Worm (Caenorhabditis elegans): ENCODE data around the gene ZK673.6.

DNA sequence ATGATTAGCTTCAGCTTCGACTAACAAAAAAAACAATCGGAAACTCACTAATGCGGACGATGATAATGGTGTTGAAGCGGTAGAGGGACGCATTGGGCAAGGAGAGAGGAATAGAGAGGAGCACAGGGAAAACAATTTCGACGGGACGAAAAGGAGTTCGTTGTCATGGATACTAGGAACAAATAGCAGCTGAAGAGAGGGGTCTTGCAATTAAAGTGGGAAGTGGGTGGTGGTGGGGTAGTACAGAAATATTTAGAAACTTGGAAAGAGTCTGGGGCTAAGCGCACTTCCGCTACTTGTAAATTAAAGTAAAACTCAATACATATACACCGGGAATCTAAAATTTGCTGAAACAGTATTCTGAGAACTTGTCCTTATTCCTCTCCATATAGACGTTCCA lies 45.6 kb upstream of the ZK673.6 start, which contains the start of gene F59B10.2:
- no peak for TF ChIP-seq snpc-4 (tag; optimal IDR thresholded peaks at IDR 0.05)
- no peak for TF ChIP-seq nhr-76 (tag; optimal IDR thresholded peaks at IDR 0.05)
- no peak for TF ChIP-seq elt-3 (tag; optimal IDR thresholded peaks at IDR 0.05)
- no peak for TF ChIP-seq mls-2 (tag; optimal IDR thresholded peaks at IDR 0.05)
- TF ChIP-seq unc-39 (tag; optimal IDR thresholded peaks at IDR 0.05): no peak
- TF ChIP-seq unc-62 (GFP tag; optimal IDR thresholded peaks at IDR 0.05): no peak
- TF ChIP-seq flh-1 (GFP tag; optimal IDR thresholded peaks at IDR 0.05): no peak
